Fruit fly (Drosophila melanogaster) whole organism, embryonic: ENCODE data around the gene CG32573.

ENCODE experiments used
- Atf6 ChIP-seq: fragments of 200-800 bp; sonication (Bioruptor generic); IDR thresholded peaks from 2 replicates; pipeline ENCODE4 v1.3.6; 2022; ENCODE audit warnings: missing biosample characterization, missing genetic modification characterization
- B-H1 ChIP-seq: fragments of 200-800 bp; sonication (Bioruptor generic); IDR thresholded peaks from 3 replicates; pipeline ENCODE4 v1.3.6; 2022; ENCODE audit warnings: missing biosample characterization, missing genetic modification characterization
- CG13296 ChIP-seq: fragments of 200-800 bp; sonication (Bioruptor generic); optimal IDR thresholded peaks from 3 replicates; lab custom pipeline; 2018; ENCODE audit warnings: missing biosample characterization, mild to moderate bottlenecking, missing genetic modification characterization
- CG13424 ChIP-seq: fragments of 200-800 bp; sonication (Bioruptor generic); optimal IDR thresholded peaks from 2 replicates; lab custom pipeline; 2019; ENCODE audit warnings: missing biosample characterization, mild to moderate bottlenecking, missing genetic modification characterization, moderate library complexity
- CG15696 ChIP-seq: fragments of 200-800 bp; sonication (Bioruptor generic); optimal IDR thresholded peaks from 2 replicates; lab custom pipeline; 2019; ENCODE audit warnings: missing biosample characterization, mild to moderate bottlenecking, missing genetic modification characterization, moderate library complexity
- CG17385 ChIP-seq: fragments of 200-800 bp; sonication (Bioruptor generic); optimal IDR thresholded peaks from 3 replicates; lab custom pipeline; 2018; ENCODE audit warnings: missing biosample characterization, mild to moderate bottlenecking, missing genetic modification characterization
- CG17829 ChIP-seq: fragments of 200-800 bp; optimal IDR thresholded peaks from 2 replicates; lab custom pipeline; 2019; ENCODE audit warnings: missing biosample characterization, mild to moderate bottlenecking, missing genetic modification characterization, moderate library complexity
- CG18619 ChIP-seq: fragments of 200-800 bp; sonication (Bioruptor generic); optimal IDR thresholded peaks from 3 replicates; lab custom pipeline; 2017; ENCODE audit warnings: missing biosample characterization, mild to moderate bottlenecking, missing genetic modification characterization
- CG4424 ChIP-seq: fragments of 200-800 bp; sonication (Bioruptor generic); optimal IDR thresholded peaks from 3 replicates; lab custom pipeline; 2016; ENCODE audit warnings: missing biosample characterization, missing genetic modification characterization
- CG4820 ChIP-seq: fragments of 200-800 bp; sonication (Bioruptor generic); optimal IDR thresholded peaks from 3 replicates; lab custom pipeline; 2016; ENCODE audit warnings: missing biosample characterization, missing genetic modification characterization
- CG6854 ChIP-seq: fragments of 200-800 bp; sonication (Bioruptor generic); optimal IDR thresholded peaks from 3 replicates; lab custom pipeline; 2017; ENCODE audit warnings: missing biosample characterization, mild to moderate bottlenecking, missing genetic modification characterization
- CG7745 ChIP-seq: fragments of 200-800 bp; sonication (Bioruptor generic); optimal IDR thresholded peaks from 2 replicates; lab custom pipeline; 2018; ENCODE audit warnings: missing biosample characterization, mild to moderate bottlenecking, missing genetic modification characterization, moderate library complexity
- CG7928 ChIP-seq: fragments of 200-800 bp; sonication (Bioruptor generic); optimal IDR thresholded peaks from 2 replicates; lab custom pipeline; 2017; ENCODE audit warnings: missing biosample characterization, mild to moderate bottlenecking, missing genetic modification characterization
- CG8944 ChIP-seq: fragments of 200-800 bp; sonication (Bioruptor generic); optimal IDR thresholded peaks from 3 replicates; lab custom pipeline; 2016; ENCODE audit warnings: missing biosample characterization, missing genetic modification characterization
- CG9817 ChIP-seq: fragments of 200-800 bp; sonication (Bioruptor generic); optimal IDR thresholded peaks from 2 replicates; lab custom pipeline; 2018; ENCODE audit warnings: missing biosample characterization, mild to moderate bottlenecking, missing genetic modification characterization, moderate library complexity
- Chrac-16 ChIP-seq: fragments of 200-800 bp; sonication (Bioruptor generic); optimal IDR thresholded peaks from 3 replicates; lab custom pipeline; 2016; ENCODE audit warnings: missing biosample characterization, missing genetic modification characterization
- Deaf1 ChIP-seq: fragments of 200-800 bp; optimal IDR thresholded peaks from 3 replicates; lab custom pipeline; 2019; ENCODE audit warnings: missing biosample characterization, mild to moderate bottlenecking, missing genetic modification characterization, moderate library complexity
- Dfd ChIP-seq, 2 experiments: fragments of >200 bp; optimal IDR thresholded peaks; 2 replicates each; lab custom pipeline; 2017; ENCODE audit warnings: missing biosample characterization in 2 of 2, missing genetic modification characterization in 2 of 2
- Dip3 ChIP-seq: fragments of 200-800 bp; sonication (Bioruptor generic); optimal IDR thresholded peaks from 3 replicates; lab custom pipeline; 2016; ENCODE audit warnings: missing biosample characterization, missing genetic modification characterization
- E2f2 ChIP-seq: fragments of 200-800 bp; sonication (Bioruptor generic); IDR thresholded peaks from 2 replicates; pipeline ENCODE4 v1.3.6; 2022; ENCODE audit warnings: missing biosample characterization, missing genetic modification characterization
- MBD-R2 ChIP-seq: fragments of 200-800 bp; sonication (Bioruptor generic); IDR thresholded peaks from 2 replicates; pipeline ENCODE4 v1.3.6; 2022; ENCODE audit warnings: missing biosample characterization, missing genetic modification characterization
- MTF-1 ChIP-seq: fragments of 200-800 bp; sonication (Bioruptor generic); optimal IDR thresholded peaks from 2 replicates; lab custom pipeline; 2018; ENCODE audit warnings: missing biosample characterization, mild to moderate bottlenecking, missing genetic modification characterization, borderline replicate concordance
- Max ChIP-seq: fragments of 200-800 bp; sonication (Bioruptor generic); optimal IDR thresholded peaks from 2 replicates; lab custom pipeline; 2016; ENCODE audit warnings: missing biosample characterization, mild to moderate bottlenecking, missing genetic modification characterization
- Nf-YC ChIP-seq: fragments of 200-800 bp; optimal IDR thresholded peaks from 3 replicates; lab custom pipeline; 2019; ENCODE audit warnings: missing biosample characterization, mild to moderate bottlenecking, missing genetic modification characterization, moderate library complexity
- Oli ChIP-seq: fragments of 200-800 bp; sonication (Bioruptor generic); optimal IDR thresholded peaks from 2 replicates; lab custom pipeline; 2018; ENCODE audit warnings: missing biosample characterization, mild to moderate bottlenecking, missing genetic modification characterization, moderate library complexity
- Poxn ChIP-seq: fragments of 200-800 bp; sonication (Bioruptor generic); IDR thresholded peaks from 2 replicates; pipeline ENCODE4 v1.3.6; 2022; ENCODE audit warnings: missing biosample characterization, missing genetic modification characterization
- Six4 ChIP-seq: fragments of 200-800 bp; sonication (Bioruptor generic); optimal IDR thresholded peaks from 2 replicates; lab custom pipeline; 2016; ENCODE audit warnings: missing biosample characterization, missing genetic modification characterization
- Stat92E ChIP-seq, 3 experiments: fragments of >200 bp in 2 of 3; fragments of 200-800 bp in 1 of 3; sonication (Bioruptor generic) in 1 of 3; optimal IDR thresholded peaks; 2 replicates each; lab custom pipeline; 2017 to 2019; ENCODE audit warnings: missing biosample characterization in 3 of 3, missing genetic modification characterization in 3 of 3, mild to moderate bottlenecking in 1 of 3, moderate library complexity in 1 of 3
- Trl ChIP-seq, 3 experiments: fragments of >200 bp in 2 of 3; fragments of 200-800 bp in 1 of 3; sonication (Bioruptor generic) in 1 of 3; optimal IDR thresholded peaks; 2 replicates in 1 of 3; 3 replicates in 2 of 3; lab custom pipeline; 2016 to 2017; ENCODE audit warnings: missing biosample characterization in 1 of 3, missing genetic modification characterization in 1 of 3
- YL-1 ChIP-seq: fragments of 200-800 bp; sonication (Bioruptor generic); optimal IDR thresholded peaks from 3 replicates; lab custom pipeline; 2017; ENCODE audit warnings: missing biosample characterization, mild to moderate bottlenecking, missing genetic modification characterization
- dan ChIP-seq: fragments of 200-800 bp; sonication (Bioruptor generic); IDR thresholded peaks from 2 replicates; pipeline ENCODE4 v1.3.6; 2022; ENCODE audit warnings: missing biosample characterization, missing genetic modification characterization
- dm ChIP-seq: fragments of 200-800 bp; sonication (Bioruptor generic); optimal IDR thresholded peaks from 3 replicates; lab custom pipeline; 2016; ENCODE audit warnings: missing biosample characterization, missing genetic modification characterization
- dpn ChIP-seq, 2 experiments: fragments of 200-800 bp; sonication (Bioruptor generic); optimal IDR thresholded peaks; 3 replicates each; lab custom pipeline; 2016; ENCODE audit warnings: missing biosample characterization in 2 of 2, missing genetic modification characterization in 2 of 2
- fu2 ChIP-seq: fragments of 200-800 bp; sonication (Bioruptor generic); optimal IDR thresholded peaks from 2 replicates; lab custom pipeline; 2016; ENCODE audit warnings: missing biosample characterization, missing genetic modification characterization
- gce ChIP-seq: fragments of 200-800 bp; sonication (Bioruptor generic); IDR thresholded peaks from 3 replicates; pipeline ENCODE4 v1.3.6; 2022; ENCODE audit warnings: missing biosample characterization, missing genetic modification characterization
- gcm ChIP-seq: fragments of 200-800 bp; sonication (Bioruptor generic); optimal IDR thresholded peaks from 2 replicates; lab custom pipeline; 2019; ENCODE audit warnings: missing biosample characterization, mild to moderate bottlenecking, missing genetic modification characterization, moderate library complexity
- gcm2 ChIP-seq: fragments of 200-800 bp; sonication (Bioruptor generic); optimal IDR thresholded peaks from 2 replicates; lab custom pipeline; 2016; ENCODE audit warnings: missing biosample characterization, missing genetic modification characterization
- grau ChIP-seq: fragments of 200-800 bp; optimal IDR thresholded peaks from 3 replicates; lab custom pipeline; 2019; ENCODE audit warnings: missing biosample characterization, mild to moderate bottlenecking, missing genetic modification characterization, moderate library complexity
- gsb-n ChIP-seq: fragments of 200-800 bp; sonication (Bioruptor generic); optimal IDR thresholded peaks from 3 replicates; lab custom pipeline; 2018; ENCODE audit warnings: missing biosample characterization, mild to moderate bottlenecking, missing genetic modification characterization
- her ChIP-seq: fragments of 200-800 bp; sonication (Bioruptor generic); optimal IDR thresholded peaks from 2 replicates; lab custom pipeline; 2016; ENCODE audit warnings: missing biosample characterization, missing genetic modification characterization
- ind ChIP-seq: fragments of 200-800 bp; sonication (Bioruptor generic); optimal IDR thresholded peaks from 3 replicates; lab custom pipeline; 2016; ENCODE audit warnings: missing biosample characterization, missing genetic modification characterization
- lilli ChIP-seq: fragments of 200-800 bp; sonication (Bioruptor generic); optimal IDR thresholded peaks from 3 replicates; lab custom pipeline; 2016; ENCODE audit warnings: missing biosample characterization, missing genetic modification characterization
- maf-S ChIP-seq: fragments of 200-800 bp; sonication (Bioruptor generic); optimal IDR thresholded peaks from 2 replicates; lab custom pipeline; 2016; ENCODE audit warnings: missing biosample characterization, missing genetic modification characterization
- nerfin-1 ChIP-seq: fragments of 200-800 bp; sonication (Bioruptor generic); optimal IDR thresholded peaks from 3 replicates; lab custom pipeline; 2019; ENCODE audit warnings: missing biosample characterization, mild to moderate bottlenecking, missing genetic modification characterization, moderate library complexity
- nom ChIP-seq: fragments of 200-800 bp; sonication (Bioruptor generic); optimal IDR thresholded peaks from 2 replicates; lab custom pipeline; 2017; ENCODE audit warnings: missing biosample characterization, missing genetic modification characterization, mild to moderate bottlenecking, moderate library complexity, missing genetic modification reagents
- p53 ChIP-seq: fragments of 200-800 bp; sonication (Bioruptor generic); optimal IDR thresholded peaks from 2 replicates; lab custom pipeline; 2016; ENCODE audit warnings: missing biosample characterization, missing genetic modification characterization
- peb ChIP-seq: fragments of 200-800 bp; sonication (Bioruptor generic); IDR thresholded peaks from 2 replicates; pipeline ENCODE4 v1.3.6; 2022; ENCODE audit warnings: missing biosample characterization, missing genetic modification characterization
- prd ChIP-seq, 3 experiments: fragments of >200 bp in 2 of 3; fragments of 200-800 bp in 1 of 3; sonication (Bioruptor generic) in 1 of 3; optimal IDR thresholded peaks in 2 of 3; IDR thresholded peaks in 1 of 3; 2 replicates in 2 of 3; 3 replicates in 1 of 3; pipeline versions ENCODE4 v1.3.6 to Lab custom; 2017 to 2022; ENCODE audit warnings: missing biosample characterization in 1 of 3, missing genetic modification characterization in 1 of 3
- sim ChIP-seq: fragments of 200-800 bp; sonication (Bioruptor generic); IDR thresholded peaks from 2 replicates; pipeline ENCODE4 v1.3.6; 2022; ENCODE audit warnings: missing biosample characterization, missing genetic modification characterization
- ttk ChIP-seq: fragments of 200-800 bp; sonication (Bioruptor generic); IDR thresholded peaks from 2 replicates; pipeline ENCODE4 v2.1.2; 2022; ENCODE audit warnings: missing biosample characterization, missing genetic modification characterization

Gene CG32573

dm6 chrX:16655724-16656235 lies 4.6 kb downstream of the CG32573 start (continued):
- TF ChIP-seq ind (GFP tag; lab: Kevin White, UChicago) (no peak), CG9817 (tag; lab: Kevin White, UChicago) (no peak), prd (optimal IDR thresholded peaks at IDR 0.05; lab: Kevin White, UChicago) (no peak), prd (GFP tag; IDR thresholded peaks at IDR 0.05; lab: Robert Waterston, UW) (no peak), E2f2 (GFP tag; lab: Robert Waterston, UW) (no peak), fu2 (GFP tag; lab: Kevin White, UChicago) (no peak), CG18619 (GFP tag; lab: Kevin White, UChicago) (no peak), Dip3 (GFP tag; lab: Kevin White, UChicago) (no peak), maf-S (no peak), CG7928 (GFP tag; lab: Kevin White, UChicago) (no peak), CG4424 (GFP tag; lab: Kevin White, UChicago) (no peak), Atf6 (GFP tag; lab: Robert Waterston, UW) (no peak), Oli (tag; lab: Kevin White, UChicago) (no peak), Six4 (GFP tag; lab: Kevin White, UChicago) (peak; percentile 48), YL-1 (GFP tag; lab: Kevin White, UChicago) (no peak), CG6854 (no peak), CG15696 (peak; percentile 16), gcm (GFP tag; lab: Kevin White, UChicago) (no peak), dpn (GFP tag; optimal IDR thresholded peaks at IDR 0.05; lab: Kevin White, UChicago) (no peak), Poxn (no peak), grau (tag; lab: Kevin White, UChicago) (peak; percentile 3), dm (GFP tag; lab: Kevin White, UChicago) (peak; percentile 72), her (peak; percentile 29), gsb-n (peak; percentile 35), sim (GFP tag; lab: Robert Waterston, UW) (no peak), CG4820 (no peak), p53 (GFP tag; lab: Kevin White, UChicago) (no peak), CG13424 (tag; lab: Kevin White, UChicago) (no peak), nerfin-1 (peak; percentile 5), MTF-1 (GFP tag; lab: Kevin White, UChicago) (peak; percentile 41), CG7745 (peak; percentile 72), ttk (GFP tag; lab: Robert Waterston, UW) (no peak), CG17385 (GFP tag; lab: Kevin White, UChicago) (peak; percentile 96), peb (GFP tag; lab: Robert Waterston, UW) (no peak), nom (GFP tag; lab: Kevin White, UChicago) (no peak), CG8944 (GFP tag; lab: Kevin White, UChicago) (no peak), CG17829 (tag; lab: Kevin White, UChicago) (peak; percentile 53), Nf-YC (peak; percentile 73), B-H1 (GFP tag; lab: Robert Waterston, UW) (no peak), Dfd (GFP tag; optimal IDR thresholded peaks at IDR 0.05; lab: Kevin White, UChicago) (no peak), Chrac-16 (GFP tag; lab: Kevin White, UChicago) (no peak), Trl (optimal IDR thresholded peaks at IDR 0.05; lab: Kevin White, UChicago) (peak in 1 of 2 experiments; percentile 57), Trl (GFP tag; optimal IDR thresholded peaks at IDR 0.05; lab: Kevin White, UChicago) (no peak), Deaf1 (tag; lab: Kevin White, UChicago) (no peak), MBD-R2 (no peak), Max (GFP tag; lab: Kevin White, UChicago) (peak; percentile 7), gcm2 (GFP tag; lab: Kevin White, UChicago) (no peak), CG13296 (GFP tag; lab: Kevin White, UChicago) (peak; percentile 45), dan (GFP tag; lab: Robert Waterston, UW) (no peak), lilli (GFP tag; lab: Kevin White, UChicago) (no peak), Stat92E (GFP tag; optimal IDR thresholded peaks at IDR 0.05; lab: Kevin White, UChicago) (peak in 1 of 3 experiments; percentile 11), gce (GFP tag; lab: Robert Waterston, UW) (no peak)
